Fruit fly (Drosophila melanogaster) whole organism, embryonic: Measurements from ENCODE around the gene CG17249.

Source experiments
- Atf-2 ChIP-seq: fragments of 200-800 bp; sonication (Bioruptor generic); optimal IDR thresholded peaks from 2 replicates; lab custom pipeline; 2016; ENCODE audit warnings: missing biosample characterization, missing genetic modification characterization
- Awh ChIP-seq: fragments of 200-800 bp; sonication (Bioruptor generic); IDR thresholded peaks from 2 replicates; pipeline ENCODE4, ENCODE4 v1.3.6; 2022; ENCODE audit warnings: missing biosample characterization, missing genetic modification characterization
- CG10267 ChIP-seq: fragments of 200-800 bp; sonication (Bioruptor generic); optimal IDR thresholded peaks from 2 replicates; lab custom pipeline; 2018; ENCODE audit warnings: missing biosample characterization, mild to moderate bottlenecking, missing genetic modification characterization, moderate library complexity
- CG10366 ChIP-seq: fragments of 200-800 bp; sonication (Bioruptor generic); IDR thresholded peaks from 2 replicates; pipeline ENCODE4 v1.3.6; 2022; ENCODE audit warnings: missing biosample characterization, missing genetic modification characterization
- CG10462 ChIP-seq: fragments of 200-800 bp; sonication (Bioruptor generic); optimal IDR thresholded peaks from 2 replicates; lab custom pipeline; 2016; ENCODE audit warnings: missing biosample characterization, missing genetic modification characterization
- CG11247 ChIP-seq: fragments of 200-800 bp; sonication (Bioruptor generic); IDR thresholded peaks from 2 replicates; pipeline ENCODE4 v1.3.6; 2022; ENCODE audit warnings: missing biosample characterization, missing genetic modification characterization
- CG11504 ChIP-seq: fragments of 200-800 bp; sonication (Bioruptor generic); optimal IDR thresholded peaks from 3 replicates; lab custom pipeline; 2019; ENCODE audit warnings: missing biosample characterization, mild to moderate bottlenecking, missing genetic modification characterization, moderate library complexity
- CG11696 ChIP-seq: fragments of 200-800 bp; sonication (Bioruptor generic); IDR thresholded peaks from 2 replicates; pipeline ENCODE4 v1.3.6; 2022; ENCODE audit warnings: missing biosample characterization, missing genetic modification characterization
- CG13123 ChIP-seq: fragments of 200-800 bp; sonication (Bioruptor generic); optimal IDR thresholded peaks from 2 replicates; lab custom pipeline; 2016; ENCODE audit warnings: missing biosample characterization, missing genetic modification characterization
- CG14014 ChIP-seq: fragments of 200-800 bp; sonication (Bioruptor generic); IDR thresholded peaks from 2 replicates; pipeline ENCODE4 v1.3.6; 2022; ENCODE audit warnings: missing biosample characterization, missing genetic modification characterization
- CG15514 ChIP-seq: fragments of 200-800 bp; sonication (Bioruptor generic); optimal IDR thresholded peaks from 3 replicates; lab custom pipeline; 2017; ENCODE audit warnings: missing biosample characterization, missing genetic modification characterization, mild to moderate bottlenecking, moderate library complexity, missing genetic modification reagents
- CG17328 ChIP-seq: fragments of 200-800 bp; sonication (Bioruptor generic); IDR thresholded peaks from 2 replicates; pipeline ENCODE4 v1.3.6; 2022; ENCODE audit warnings: missing biosample characterization, missing genetic modification characterization
- CG30020 ChIP-seq: fragments of 200-800 bp; optimal IDR thresholded peaks from 2 replicates; lab custom pipeline; 2019; ENCODE audit warnings: missing biosample characterization, mild to moderate bottlenecking, missing genetic modification characterization, moderate library complexity
- CG34422 ChIP-seq: fragments of 200-800 bp; sonication (Bioruptor generic); IDR thresholded peaks from 3 replicates; pipeline ENCODE4 v1.3.6; 2022; ENCODE audit warnings: missing biosample characterization, missing genetic modification characterization
- CG3726 ChIP-seq: fragments of 200-800 bp; sonication (Bioruptor generic); IDR thresholded peaks from 3 replicates; pipeline ENCODE4, ENCODE4 v1.3.6; 2022; ENCODE audit warnings: missing biosample characterization, missing genetic modification characterization
- CG43689 ChIP-seq: fragments of 200-800 bp; sonication (Bioruptor generic); IDR thresholded peaks from 2 replicates; pipeline ENCODE4 v1.3.6; 2022; ENCODE audit warnings: missing biosample characterization, missing genetic modification characterization
- CG4404 ChIP-seq: fragments of 200-800 bp; sonication (Bioruptor generic); IDR thresholded peaks from 2 replicates; pipeline ENCODE4 v1.3.6; 2022; ENCODE audit warnings: missing biosample characterization, missing genetic modification characterization
- CG8359 ChIP-seq: fragments of 200-800 bp; sonication (Bioruptor generic); optimal IDR thresholded peaks from 2 replicates; lab custom pipeline; 2017; ENCODE audit warnings: missing biosample characterization, mild to moderate bottlenecking, missing genetic modification characterization, borderline replicate concordance
- Drgx ChIP-seq: fragments of 200-800 bp; sonication (Bioruptor generic); IDR thresholded peaks from 2 replicates; pipeline ENCODE4 v1.3.6; 2022; ENCODE audit warnings: missing biosample characterization, missing genetic modification characterization
- Ets65A ChIP-seq: fragments of 200-800 bp; sonication (Bioruptor generic); peaks from one replicate; lab custom pipeline; 2016; ENCODE audit warnings: missing biosample characterization, missing genetic modification characterization
- Gsc ChIP-seq: fragments of 200-800 bp; sonication (Bioruptor generic); IDR thresholded peaks from 2 replicates; pipeline ENCODE4 v1.3.6; 2022; ENCODE audit warnings: missing biosample characterization, missing genetic modification characterization
- Gug ChIP-seq: fragments of 200-800 bp; sonication (Bioruptor generic); IDR thresholded peaks from 4 replicates; pipeline ENCODE4 v1.3.6; 2022; ENCODE audit warnings: missing biosample characterization, missing genetic modification characterization
- HHEX ChIP-seq: fragments of 200-800 bp; sonication (Bioruptor generic); optimal IDR thresholded peaks from 3 replicates; lab custom pipeline; 2017; ENCODE audit warnings: missing biosample characterization, mild to moderate bottlenecking, missing genetic modification characterization, missing genetic modification reagents
- HLH3B ChIP-seq: fragments of 200-800 bp; sonication (Bioruptor generic); IDR thresholded peaks from 2 replicates; pipeline ENCODE4 v1.3.6; 2022; ENCODE audit warnings: missing biosample characterization, missing genetic modification characterization
- Hr39 ChIP-seq: fragments of >200 bp; optimal IDR thresholded peaks from 2 replicates; lab custom pipeline; 2017
- MBD-R2 ChIP-seq: fragments of 200-800 bp; sonication (Bioruptor generic); IDR thresholded peaks from 2 replicates; pipeline ENCODE4 v1.3.6; 2022; ENCODE audit warnings: missing biosample characterization, missing genetic modification characterization
- NK7.1 ChIP-seq: fragments of 200-800 bp; sonication (Bioruptor generic); optimal IDR thresholded peaks from 3 replicates; lab custom pipeline; 2016; ENCODE audit warnings: missing biosample characterization, missing genetic modification characterization
- Six4 ChIP-seq: fragments of 200-800 bp; sonication (Bioruptor generic); optimal IDR thresholded peaks from 2 replicates; lab custom pipeline; 2016; ENCODE audit warnings: missing biosample characterization, missing genetic modification characterization
- Xrp1 ChIP-seq: fragments of 200-800 bp; sonication (Bioruptor generic); IDR thresholded peaks from 2 replicates; pipeline ENCODE4 v1.3.6; 2022; ENCODE audit warnings: missing biosample characterization, missing genetic modification characterization
- abd-A ChIP-seq: fragments of 200-800 bp; sonication (Bioruptor generic); optimal IDR thresholded peaks from 3 replicates; lab custom pipeline; 2019; ENCODE audit warnings: missing biosample characterization, mild to moderate bottlenecking, missing genetic modification characterization, moderate library complexity
- bcd ChIP-seq: fragments of 200-800 bp; sonication (Bioruptor generic); optimal IDR thresholded peaks from 2 replicates; lab custom pipeline; 2017; ENCODE audit warnings: missing biosample characterization, mild to moderate bottlenecking, missing genetic modification characterization
- ci ChIP-seq: fragments of 200-800 bp; sonication (Bioruptor generic); IDR thresholded peaks from 3 replicates; pipeline ENCODE4 v1.3.6; 2022; ENCODE audit warnings: missing biosample characterization, missing genetic modification characterization
- cwo ChIP-seq: fragments of 200-800 bp; sonication (Bioruptor generic); optimal IDR thresholded peaks from 3 replicates; lab custom pipeline; 2017; ENCODE audit warnings: missing biosample characterization, missing genetic modification characterization, mild to moderate bottlenecking, moderate library complexity, missing genetic modification reagents
- danr ChIP-seq: fragments of 200-800 bp; sonication (Bioruptor generic); IDR thresholded peaks from 2 replicates; pipeline ENCODE4 v1.3.6; 2022; ENCODE audit warnings: missing biosample characterization, missing genetic modification characterization
- dmrt11E ChIP-seq: fragments of 200-800 bp; sonication (Bioruptor generic); optimal IDR thresholded peaks from 3 replicates; lab custom pipeline; 2018; ENCODE audit warnings: missing biosample characterization, mild to moderate bottlenecking, missing genetic modification characterization, moderate library complexity
- dysf ChIP-seq: fragments of 200-800 bp; sonication (Bioruptor generic); IDR thresholded peaks from 3 replicates; pipeline ENCODE4 v1.3.6; 2022; ENCODE audit warnings: missing biosample characterization, missing genetic modification characterization
- esg ChIP-seq: fragments of 200-800 bp; sonication (Bioruptor generic); conservative IDR thresholded peaks from 2 replicates; pipeline ENCODE4 v1.3.6; 2022; ENCODE audit warnings: missing biosample characterization, missing genetic modification characterization
- eve ChIP-seq, 2 experiments: fragments of >200 bp; optimal IDR thresholded peaks; 2 replicates each; lab custom pipeline; 2017; ENCODE audit warnings: missing biosample characterization in 2 of 2, missing genetic modification characterization in 2 of 2
- ham ChIP-seq: fragments of 200-800 bp; sonication (Bioruptor generic); IDR thresholded peaks from 2 replicates; pipeline ENCODE4 v1.3.6; 2022; ENCODE audit warnings: missing biosample characterization, missing genetic modification characterization
- lmd ChIP-seq: fragments of 200-800 bp; sonication (Bioruptor generic); IDR thresholded peaks from 2 replicates; pipeline ENCODE4 v1.3.6; 2022; ENCODE audit warnings: missing biosample characterization, missing genetic modification characterization
- nom ChIP-seq: fragments of 200-800 bp; sonication (Bioruptor generic); optimal IDR thresholded peaks from 2 replicates; lab custom pipeline; 2017; ENCODE audit warnings: missing biosample characterization, missing genetic modification characterization, mild to moderate bottlenecking, moderate library complexity, missing genetic modification reagents
- org-1 ChIP-seq: fragments of 200-800 bp; sonication (Bioruptor generic); optimal IDR thresholded peaks from 2 replicates; lab custom pipeline; 2017; ENCODE audit warnings: missing biosample characterization, missing genetic modification characterization
- pan ChIP-seq, 4 experiments: fragments of >200 bp in 3 of 4; fragments of 200-800 bp in 1 of 4; sonication (Bioruptor generic) in 1 of 4; optimal IDR thresholded peaks in 3 of 4; IDR thresholded peaks in 1 of 4; 2 replicates each; pipeline versions ENCODE4 v1.3.6 to Lab custom; 2017 to 2022; ENCODE audit warnings: missing biosample characterization in 2 of 4, missing genetic modification characterization in 2 of 4, mixed read lengths in 1 of 4
- sens ChIP-seq: fragments of 200-800 bp; sonication (Bioruptor generic); peaks from one replicate; lab custom pipeline; 2016; ENCODE audit warnings: missing biosample characterization, missing genetic modification characterization
- slbo ChIP-seq: fragments of 200-800 bp; sonication (Bioruptor generic); IDR thresholded peaks from 2 replicates; pipeline ENCODE4 v1.3.6; 2022; ENCODE audit warnings: missing biosample characterization, missing genetic modification characterization
- sr ChIP-seq: fragments of 200-800 bp; sonication (Bioruptor generic); IDR thresholded peaks from 3 replicates; pipeline ENCODE4 v1.3.6; 2022; ENCODE audit warnings: missing biosample characterization, missing genetic modification characterization
- tgo ChIP-seq: fragments of 200-800 bp; sonication (Bioruptor generic); IDR thresholded peaks from 3 replicates; pipeline ENCODE4 v1.3.6; 2022; ENCODE audit warnings: missing biosample characterization, missing genetic modification characterization
- zfh1 ChIP-seq: fragments of 200-800 bp; sonication (Bioruptor generic); IDR thresholded peaks from 3 replicates; pipeline ENCODE4 v1.3.6; 2022; ENCODE audit warnings: missing biosample characterization, missing genetic modification characterization

CG17249 gene

dm6 chr3L:1692859-1693258, 45.6 kb upstream of the CG17249 start:
- no peak for TF ChIP-seq CG15514 (GFP tag; lab: Kevin White, UChicago)
- TF ChIP-seq org-1 (GFP tag; lab: Kevin White, UChicago) = no peak
- TF ChIP-seq Atf-2 (GFP tag; lab: Kevin White, UChicago) = no peak
- TF ChIP-seq ham (GFP tag; lab: Robert Waterston, UW) = no peak

dm6 chr3L:1692122-1692786, 45.0 kb upstream of the CG17249 start:
- TF ChIP-seq Gsc (GFP tag; lab: Robert Waterston, UW) (no peak), danr (no peak), cwo (GFP tag; lab: Kevin White, UChicago) (no peak), CG8359 (GFP tag; lab: Kevin White, UChicago) (no peak), tgo (no peak), nom (GFP tag; lab: Kevin White, UChicago) (peak; percentile 77), sr (no peak), Gug (GFP tag; lab: Robert Waterston, UW) (0 out of 4 replicates have a peak, but pooled peaks have one; percentile 11), sens (GFP tag; lab: Kevin White, UChicago) (peak; percentile 77), CG13123 (no peak), CG10366 (GFP tag; lab: Robert Waterston, UW) (peak; percentile 14; the same call in 1 of the 2 replicates), zfh1 (GFP tag; lab: Robert Waterston, UW) (peak; percentile 49; the same call in 2 of the 3 replicates), CG4404 (0 out of 2 replicates have a peak, but pooled peaks have one; percentile 35), CG10462 (GFP tag; lab: Kevin White, UChicago) (no peak), NK7.1 (no peak), CG43689 (no peak), CG11247 (GFP tag; lab: Robert Waterston, UW) (0 out of 2 replicates have a peak, but pooled peaks have one; percentile 16), eve (GFP tag; optimal IDR thresholded peaks at IDR 0.05; lab: Kevin White, UChicago) (no peak), esg (GFP tag; lab: Robert Waterston, UW) (peak; percentile 26; the same call in 1 of the 2 replicates), CG11504 (peak; percentile 4), Hr39 (lab: Kevin White, UChicago) (no peak), CG10267 (no peak), bcd (GFP tag; lab: Kevin White, UChicago) (no peak), dysf (GFP tag; lab: Robert Waterston, UW) (0 out of 3 replicates have a peak, but pooled peaks have one; percentile 14), CG30020 (tag; lab: Kevin White, UChicago) (no peak), Awh (GFP tag; lab: Robert Waterston, UW) (0 out of 2 replicates have a peak, but pooled peaks have one; percentile 34), abd-A (tag; lab: Kevin White, UChicago) (no peak), Ets65A (GFP tag; lab: Kevin White, UChicago) (peak; percentile 53), CG11696 (GFP tag; lab: Robert Waterston, UW) (peak; percentile 73), CG34422 (0 out of 3 replicates have a peak, but pooled peaks have one; percentile 38), pan (optimal IDR thresholded peaks at IDR 0.05; lab: Kevin White, UChicago) (no peak), pan (GFP tag; optimal IDR thresholded peaks at IDR 0.05 in 1 of 2, IDR thresholded peaks at IDR 0.05 in 1 of 2) (peak in 1 of 2 experiments; percentile 40), CG17328 (peak; percentile 45), lmd (GFP tag; lab: Robert Waterston, UW) (peak; percentile 39; the same call in 1 of the 2 replicates), HHEX (GFP tag; lab: Kevin White, UChicago) (no peak), Six4 (no peak), slbo (GFP tag; lab: Robert Waterston, UW) (0 out of 2 replicates have a peak, but pooled peaks have one; percentile 7), MBD-R2 (GFP tag; lab: Robert Waterston, UW) (no peak), Xrp1 (GFP tag; lab: Robert Waterston, UW) (peak; percentile 49), dmrt11E (tag; lab: Kevin White, UChicago) (peak; percentile 43), HLH3B (no peak), CG14014 (no peak), Drgx (GFP tag; lab: Robert Waterston, UW) (peak; percentile 87), ci (peak; percentile 58; the same call in 1 of the 3 replicates), CG3726 (GFP tag; lab: Robert Waterston, UW) (no peak)
